Fruit fly (Drosophila melanogaster): ENCODE results near the gene CG12003.
A peak's percentile ranks its signal among the peaks of the same experiment; 100 is the strongest.

CG12003 gene

DNA sequence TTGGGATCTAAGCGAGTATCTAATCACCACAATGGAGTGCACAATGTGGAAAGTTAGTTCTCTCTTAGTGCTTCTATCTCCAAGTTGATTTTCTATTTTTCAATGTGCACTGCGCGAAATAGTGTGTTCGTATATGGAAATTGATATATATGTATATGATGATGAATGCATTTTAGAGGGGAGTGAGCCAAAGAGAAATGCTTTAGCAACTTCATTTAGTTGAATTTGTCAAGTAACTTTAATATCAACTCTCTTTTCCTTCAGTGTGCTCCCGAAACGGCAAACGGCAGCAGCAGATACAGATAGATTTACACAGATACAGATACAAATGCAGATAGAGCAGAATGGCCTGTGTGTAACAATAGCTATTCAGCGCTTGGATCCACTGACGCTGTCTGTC, 18.8 kb downstream of the CG12003 start (continued):
- TF ChIP-seq CG32767 (GFP tag; IDR thresholded peaks at IDR 0.05) (0 out of 2 replicates have a peak, but pooled peaks have one; percentile 14), CG11398 (GFP tag; optimal IDR thresholded peaks at IDR 0.05) (peak; percentile 38), exex (tag; optimal IDR thresholded peaks at IDR 0.05) (no peak), vvl (GFP tag; IDR thresholded peaks at IDR 0.05) (peak; percentile 78), CG7357 (GFP tag; IDR thresholded peaks at IDR 0.05) (0 out of 3 replicates have a peak, but pooled peaks have one; percentile 51), chif (GFP tag; optimal IDR thresholded peaks at IDR 0.05) (peak; percentile 70 to 82), Elba2 (GFP tag; optimal IDR thresholded peaks at IDR 0.05) (no peak), jing (GFP tag; optimal IDR thresholded peaks at IDR 0.05) (peak; percentile 63), E2f1 (GFP tag; IDR thresholded peaks at IDR 0.05) (peak; percentile 34; the same call in 1 of the 2 replicates), PHDP (tag; optimal IDR thresholded peaks at IDR 0.05) (peak; percentile 62), CG8478 (optimal IDR thresholded peaks at IDR 0.05) (no peak), D19B (GFP tag; optimal IDR thresholded peaks at IDR 0.05) (no peak), Dref (GFP tag; IDR thresholded peaks at IDR 0.05) (no peak), CG15479 (GFP tag; optimal IDR thresholded peaks at IDR 0.05) (no peak), da (GFP tag; optimal IDR thresholded peaks at IDR 0.05) (no peak), grn (GFP tag; optimal IDR thresholded peaks at IDR 0.05) (peak; percentile 7), Dp (GFP tag; optimal IDR thresholded peaks at IDR 0.05) (no peak), CG13624 (GFP tag; optimal IDR thresholded peaks at IDR 0.05) (peak; percentile 55), Meics (GFP tag; optimal IDR thresholded peaks at IDR 0.05) (no peak), Doc2 (GFP tag; IDR thresholded peaks at IDR 0.05) (no peak), cwo (GFP tag; optimal IDR thresholded peaks at IDR 0.05) (peak; percentile 24), sna (GFP tag; IDR thresholded peaks at IDR 0.05; ENCODE audit: partially characterized antibody) (no peak), CG10543 (GFP tag; optimal IDR thresholded peaks at IDR 0.05) (no peak), Hr39 (optimal IDR thresholded peaks at IDR 0.05) (no peak), gem (tag; optimal IDR thresholded peaks at IDR 0.05) (peak; percentile 78), tll (GFP tag; optimal IDR thresholded peaks at IDR 0.05) (no peak), chinmo (GFP tag; IDR thresholded peaks at IDR 0.05; ENCODE audit: partially characterized antibody) (no peak), sqz (GFP tag; optimal IDR thresholded peaks at IDR 0.05) (no peak), Mrtf (GFP tag; IDR thresholded peaks at IDR 0.05) (0 out of 3 replicates have a peak, but pooled peaks have one; percentile 56), onecut (GFP tag; IDR thresholded peaks at IDR 0.05) (no peak), CG9932 (GFP tag; IDR thresholded peaks at IDR 0.05) (no peak), ems (GFP tag; optimal IDR thresholded peaks at IDR 0.05) (peak; percentile 57), CG11695 (GFP tag; IDR thresholded peaks at IDR 0.05) (peak; percentile 56; the same call in 1 of the 3 replicates), CG7928 (GFP tag; optimal IDR thresholded peaks at IDR 0.05) (no peak), phol (tag; optimal IDR thresholded peaks at IDR 0.05) (no peak), Dip2 (GFP tag; IDR thresholded peaks at IDR 0.05) (no peak), Oaz (GFP tag; IDR thresholded peaks at IDR 0.05) (no peak), CG15696 (tag; optimal IDR thresholded peaks at IDR 0.05) (no peak), Spps (tag; optimal IDR thresholded peaks at IDR 0.05) (peak; percentile 0), Hand (GFP tag; optimal IDR thresholded peaks at IDR 0.05) (no peak), bowl (GFP tag; IDR thresholded peaks at IDR 0.05) (peak; percentile 57; the same call in 1 of the 2 replicates), Fer2 (tag; optimal IDR thresholded peaks at IDR 0.05) (no peak), rib (GFP tag; IDR thresholded peaks at IDR 0.05) (no peak), D (optimal IDR thresholded peaks at IDR 0.05) (no peak), D (GFP tag; optimal IDR thresholded peaks at IDR 0.05) (no peak), YL-1 (GFP tag; optimal IDR thresholded peaks at IDR 0.05) (no peak), Ptx1 (GFP tag; IDR thresholded peaks at IDR 0.05) (peak; percentile 66), CG18262 (tag; optimal IDR thresholded peaks at IDR 0.05) (peak; percentile 80), CG1233 (GFP tag; optimal IDR thresholded peaks at IDR 0.05) (peak; percentile 53), CG16863 (GFP tag; optimal IDR thresholded peaks at IDR 0.05) (peak; percentile 56), CG3995 (GFP tag; optimal IDR thresholded peaks at IDR 0.05) (no peak), Fer3 (tag; optimal IDR thresholded peaks at IDR 0.05) (peak; percentile 26)

All from whole organism, embryonic.